Fruit fly (Drosophila melanogaster): ENCODE measurements around the gene CG4768.

The CG4768 gene

DNA sequence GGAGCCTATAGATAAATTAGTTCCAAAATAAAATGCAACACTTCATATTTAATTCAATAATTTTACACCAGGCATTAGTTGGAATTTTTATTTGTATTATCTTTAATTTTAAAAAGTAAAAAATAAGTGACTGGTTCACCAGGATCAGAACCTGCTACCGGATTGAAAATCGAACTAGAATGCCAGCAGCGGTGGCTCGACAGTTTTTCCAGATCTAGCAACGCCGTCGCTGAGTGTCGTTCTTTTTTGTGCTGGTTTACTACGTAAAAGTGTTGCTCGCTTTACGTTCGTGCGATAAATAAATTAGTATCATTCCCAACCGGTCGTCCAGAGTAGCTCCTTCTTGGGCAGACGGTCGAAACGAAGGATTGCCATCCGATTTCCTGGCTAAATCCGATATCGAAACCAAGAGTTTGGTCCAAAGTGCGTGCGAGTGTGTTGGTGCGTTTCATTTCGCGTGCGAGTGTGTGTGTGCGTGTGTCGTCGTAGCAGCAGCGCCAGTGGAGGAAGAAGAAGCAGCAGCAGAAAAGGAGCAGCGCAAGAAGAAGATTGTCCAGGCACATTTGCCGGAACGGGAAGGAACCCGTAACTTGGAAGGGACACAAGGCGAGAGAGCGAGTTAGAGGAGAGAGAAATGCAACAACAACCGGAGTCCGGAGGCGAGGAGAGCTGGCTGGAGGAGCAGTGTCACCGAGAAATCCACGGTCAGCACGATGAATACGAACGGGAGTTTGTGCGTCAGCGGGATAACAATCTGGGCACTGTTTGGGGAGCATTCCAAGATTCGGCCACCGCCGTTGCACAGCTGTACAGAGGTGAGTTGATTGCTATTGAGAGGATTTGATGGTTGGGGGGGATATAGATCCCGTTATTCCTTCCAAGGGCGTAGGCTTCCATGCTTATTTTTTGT lies at the start of gene CG4768:
CG4768 (plus strand) TSS at position 200 of the 910 bp plus-strand sequence.
- TF ChIP-seq Rel (GFP tag; optimal IDR thresholded peaks at IDR 0.05) (no peak), Rel (tag; optimal IDR thresholded peaks at IDR 0.05) (peak; percentile 9), ey (GFP tag; optimal IDR thresholded peaks at IDR 0.05) (no peak), woc (GFP tag; optimal IDR thresholded peaks at IDR 0.05) (peak; percentile 34), Sp1 (GFP tag; optimal IDR thresholded peaks at IDR 0.05) (peak; percentile 13)

DNA sequence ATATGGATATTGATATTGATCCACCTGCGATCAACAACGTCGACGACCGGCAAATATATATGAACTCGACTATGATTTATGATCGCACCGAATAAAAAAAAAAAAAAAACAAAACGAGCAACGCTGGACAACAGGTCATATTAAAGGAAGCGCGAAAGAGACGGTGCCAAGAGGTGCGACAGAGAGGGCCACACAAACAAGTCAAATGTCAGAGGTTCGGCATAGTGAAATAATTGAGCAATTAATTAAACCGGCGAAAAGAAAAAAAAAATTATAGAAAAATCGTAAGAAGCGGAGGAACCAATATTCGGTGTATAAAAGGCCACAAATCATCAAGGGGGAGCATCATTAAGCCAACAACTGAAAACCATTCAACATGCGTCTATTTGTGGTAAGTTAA lies 49.4 kb upstream of the CG4768 start, which contains the start of gene Twdlalpha:
Twdlalpha (plus strand) TSS at position 301 of the 400 bp plus-strand sequence.
- TF ChIP-seq dsf (GFP tag; optimal IDR thresholded peaks at IDR 0.05; ENCODE audit: borderline replicate concordance) (no peak), Jra (GFP tag; optimal IDR thresholded peaks at IDR 0.05) (no peak), Myc (optimal IDR thresholded peaks at IDR 0.05) (no peak), sv (GFP tag; optimal IDR thresholded peaks at IDR 0.05) (no peak), dmrt93B (GFP tag; optimal IDR thresholded peaks at IDR 0.05) (no peak), fru (GFP tag; optimal IDR thresholded peaks at IDR 0.05) (no peak)

DNA sequence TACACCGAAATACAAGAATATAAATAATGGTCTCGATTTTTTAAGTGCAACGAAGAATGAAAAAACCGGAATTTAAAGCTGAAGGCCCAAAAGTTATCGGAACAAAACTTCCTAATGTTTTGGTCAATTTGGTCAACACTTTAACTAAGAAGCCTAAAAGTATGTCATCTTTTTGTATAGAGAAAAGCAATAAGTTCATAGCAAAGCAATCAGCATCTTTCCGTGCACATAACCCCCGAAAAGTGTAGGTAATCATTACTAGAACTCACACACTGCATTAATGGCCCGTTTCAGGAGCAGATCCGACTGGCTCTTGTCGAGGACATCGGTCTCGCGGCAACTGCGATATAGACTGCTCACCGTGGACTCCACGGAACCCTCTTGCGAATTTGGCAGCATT lies 47.6 kb upstream of the CG4768 start:
- no peak for TF ChIP-seq ey (GFP tag; optimal IDR thresholded peaks at IDR 0.05)
- no peak for TF ChIP-seq Rel (GFP tag; optimal IDR thresholded peaks at IDR 0.05)
- TF ChIP-seq Rel (tag; optimal IDR thresholded peaks at IDR 0.05) = no peak
- TF ChIP-seq Mio (GFP tag; optimal IDR thresholded peaks at IDR 0.05) = no peak
- no peak for TF ChIP-seq woc (GFP tag; optimal IDR thresholded peaks at IDR 0.05)
- peak; percentile 20 for TF ChIP-seq Myc (optimal IDR thresholded peaks at IDR 0.05)
- TF ChIP-seq Vsx2 (GFP tag; optimal IDR thresholded peaks at IDR 0.05; ENCODE audit: partially characterized antibody) = peak; percentile 26
- peak; percentile 54 for TF ChIP-seq Dif (GFP tag; optimal IDR thresholded peaks at IDR 0.05; ENCODE audit: partially characterized antibody)
- no peak for TF ChIP-seq Hr83 (GFP tag; optimal IDR thresholded peaks at IDR 0.05; ENCODE audit: poor library complexity, severe bottlenecking)

DNA sequence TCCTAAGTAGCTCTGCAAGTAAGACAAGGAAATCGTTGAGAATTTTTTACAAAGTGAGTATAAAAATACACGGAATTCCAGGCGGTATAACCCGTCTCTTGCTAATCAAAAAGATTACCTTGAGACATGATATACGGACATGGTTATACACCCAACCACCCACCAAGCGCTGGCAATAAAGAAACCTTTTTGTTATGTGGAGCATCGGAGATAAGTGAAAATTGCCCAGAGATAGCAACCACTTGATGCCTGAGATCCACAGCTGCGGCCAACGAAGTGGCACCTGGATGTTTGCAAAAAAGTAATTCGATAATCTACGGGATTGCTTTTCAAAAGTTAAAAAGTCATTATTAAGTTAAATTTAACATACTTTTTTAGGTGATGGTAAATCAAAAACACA lies 46.0 kb upstream of the CG4768 start:
- TF ChIP-seq brk (GFP tag; optimal IDR thresholded peaks at IDR 0.05) (no peak), dmrt93B (GFP tag; optimal IDR thresholded peaks at IDR 0.05) (no peak), Dfd (GFP tag; optimal IDR thresholded peaks at IDR 0.05) (no peak), woc (GFP tag; optimal IDR thresholded peaks at IDR 0.05) (no peak), dsf (GFP tag; optimal IDR thresholded peaks at IDR 0.05; ENCODE audit: borderline replicate concordance) (no peak), rgr (GFP tag; optimal IDR thresholded peaks at IDR 0.05) (no peak), CrebA (GFP tag; optimal IDR thresholded peaks at IDR 0.05; ENCODE audit: borderline replicate concordance) (no peak), HLH106 (tag; optimal IDR thresholded peaks at IDR 0.05) (no peak), CG9705 (GFP tag; optimal IDR thresholded peaks at IDR 0.05) (no peak), ey (GFP tag; optimal IDR thresholded peaks at IDR 0.05) (no peak), Hr83 (GFP tag; optimal IDR thresholded peaks at IDR 0.05; ENCODE audit: poor library complexity, severe bottlenecking) (no peak), tai (GFP tag; optimal IDR thresholded peaks at IDR 0.05) (no peak), pan (optimal IDR thresholded peaks at IDR 0.05) (no peak), lola (GFP tag; optimal IDR thresholded peaks at IDR 0.05) (no peak), Myc (optimal IDR thresholded peaks at IDR 0.05) (no peak), Hr78 (GFP tag; optimal IDR thresholded peaks at IDR 0.05) (no peak), foxo (GFP tag; optimal IDR thresholded peaks at IDR 0.05) (no peak), GATAd (GFP tag; optimal IDR thresholded peaks at IDR 0.05) (no peak), fru (GFP tag; optimal IDR thresholded peaks at IDR 0.05) (no peak), jim (GFP tag; optimal IDR thresholded peaks at IDR 0.05) (no peak)

DNA sequence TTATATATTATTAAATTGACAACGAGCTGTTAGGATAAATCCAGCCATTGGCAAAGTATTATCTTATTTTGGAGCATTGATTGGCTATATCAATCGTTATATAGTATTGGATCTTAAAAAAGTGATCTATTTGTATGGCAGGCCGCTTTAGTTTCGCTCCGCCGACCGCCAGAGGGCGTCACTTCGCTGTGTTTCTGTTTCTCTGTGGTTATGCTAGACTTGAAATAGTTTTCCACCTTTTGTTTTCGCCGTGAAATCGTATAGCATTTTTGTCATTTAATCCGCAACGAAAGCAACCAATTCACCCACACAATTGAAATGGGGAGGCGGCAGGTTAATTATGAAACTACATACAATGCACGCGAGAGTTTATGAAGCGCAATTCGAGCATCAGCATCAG lies 45.1 kb upstream of the CG4768 start:
- no peak for TF ChIP-seq sv (GFP tag; optimal IDR thresholded peaks at IDR 0.05)
- TF ChIP-seq psq (GFP tag; optimal IDR thresholded peaks at IDR 0.05) = no peak
- TF ChIP-seq Jra (GFP tag; optimal IDR thresholded peaks at IDR 0.05) = no peak
- no peak for TF ChIP-seq Vsx2 (GFP tag; optimal IDR thresholded peaks at IDR 0.05; ENCODE audit: partially characterized antibody)
- no peak for TF ChIP-seq woc (GFP tag; optimal IDR thresholded peaks at IDR 0.05)
- TF ChIP-seq sage (GFP tag; optimal IDR thresholded peaks at IDR 0.05) = no peak
- TF ChIP-seq lola (GFP tag; optimal IDR thresholded peaks at IDR 0.05) = no peak
- no peak for TF ChIP-seq dl (GFP tag; optimal IDR thresholded peaks at IDR 0.05; ENCODE audit: insufficient read depth in 1 of 2, partially characterized antibody in 2 of 2)
- TF ChIP-seq dmrt93B (GFP tag; optimal IDR thresholded peaks at IDR 0.05) = no peak
- no peak for TF ChIP-seq ey (GFP tag; optimal IDR thresholded peaks at IDR 0.05)
- no peak for TF ChIP-seq CG9705 (GFP tag; optimal IDR thresholded peaks at IDR 0.05)
- no peak for TF ChIP-seq N (GFP tag; optimal IDR thresholded peaks at IDR 0.05)
- TF ChIP-seq h (GFP tag; optimal IDR thresholded peaks at IDR 0.05) = no peak
- TF ChIP-seq foxo (GFP tag; optimal IDR thresholded peaks at IDR 0.05) = no peak

Measured in whole organism, wandering third instar larva.